Worm (Caenorhabditis elegans) whole organism, L4/young adult: ENCODE results near the gene ZK370.6.

Experiments
- W03F9.2 ChIP-seq: fragments of 150-350 bp; optimal IDR thresholded peaks from 2 replicates; lab custom pipeline; 2014; ENCODE audit warnings: missing biosample characterization, missing genetic modification characterization
- dao-5 ChIP-seq: sonication (generic microtip); optimal IDR thresholded peaks from 2 replicates; lab custom pipeline; 2016; ENCODE audit warnings: missing genotype, missing genetic modification characterization, moderate library complexity, missing compliant biosample characterization
- him-1 ChIP-seq: sonication (generic microtip); optimal IDR thresholded peaks from 2 replicates; lab custom pipeline; 2016; ENCODE audit warnings: missing genotype, missing genetic modification reagents, missing genetic modification characterization, missing compliant biosample characterization

DNA sequence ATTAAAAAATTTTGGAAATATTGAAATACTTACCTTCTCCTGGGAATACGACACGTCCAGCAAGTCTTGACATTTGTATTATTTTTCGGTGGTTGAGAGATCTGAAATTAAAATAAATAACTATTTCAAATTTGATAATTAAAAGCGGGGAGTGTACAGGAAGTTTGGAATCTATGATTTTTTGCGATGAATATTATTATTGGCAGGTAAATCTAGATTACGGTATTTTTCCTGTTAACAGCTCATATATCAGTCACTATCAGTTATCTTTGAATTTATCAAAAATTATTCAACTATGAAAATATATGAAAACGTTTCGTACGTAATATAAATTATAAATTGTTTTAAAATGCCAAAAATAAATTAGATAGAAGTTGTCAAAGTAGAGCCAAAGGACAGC, 27.6 kb downstream of the ZK370.6 start, which contains the start of gene B0303.14:
- no peak for TF ChIP-seq W03F9.2 (tag; lab: Kevin White, UChicago)
- no peak for TF ChIP-seq him-1 (tag; lab: Kevin White, UChicago)
- no peak for TF ChIP-seq dao-5 (tag; lab: Kevin White, UChicago)
